Worm (Caenorhabditis elegans): ENCODE results near the gene asm-2.

- TF ChIP-seq nhr-77 (tag; optimal IDR thresholded peaks at IDR 0.05) (no peak), nhr-85 (tag) (no peak), lin-39 (tag; optimal IDR thresholded peaks at IDR 0.05) (no peak), unc-62 (GFP tag; optimal IDR thresholded peaks at IDR 0.05) (no peak), aha-1 (tag; optimal IDR thresholded peaks at IDR 0.05) (no peak), nhr-11 (tag; optimal IDR thresholded peaks at IDR 0.05) (no peak), unc-86 (tag; optimal IDR thresholded peaks at IDR 0.05) (no peak), nhr-12 (tag; optimal IDR thresholded peaks at IDR 0.05) (no peak), ets-5 (GFP tag; IDR thresholded peaks at IDR 0.05) (no peak), ztf-11 (tag; optimal IDR thresholded peaks at IDR 0.05) (no peak), nhr-76 (tag; optimal IDR thresholded peaks at IDR 0.05) (no peak)
Observed at ce11 chrX:11345471-11345870, 21.4 kb upstream of the asm-2 start.
